Worm (Caenorhabditis elegans) whole organism, L3 larva: Measurements from ENCODE around the gene ZC53.2.
A peak's percentile ranks its signal among the peaks of the same experiment; 100 is the strongest.

Experiments used
- R02D3.7 ChIP-seq: fragments of 150-350 bp; optimal IDR thresholded peaks from 2 replicates; lab custom pipeline; 2014; ENCODE audit warnings: missing biosample characterization, missing genetic modification characterization
- ZK546.5 ChIP-seq: sonication (generic microtip); optimal IDR thresholded peaks from 2 replicates; lab custom pipeline; 2017; ENCODE audit warnings: missing biosample characterization, missing genetic modification characterization
- aly-2 ChIP-seq: fragments of 150-350 bp; optimal IDR thresholded peaks from 2 replicates; lab custom pipeline; 2014; ENCODE audit warnings: missing biosample characterization, missing genetic modification characterization
- ama-1 ChIP-seq: fragments of 150-350 bp; optimal IDR thresholded peaks from 2 replicates; lab custom pipeline; 2018
- ceh-16 ChIP-seq: sonication (generic microtip); optimal IDR thresholded peaks from 2 replicates; lab custom pipeline; 2017; ENCODE audit warnings: missing biosample characterization, missing genetic modification characterization
- ceh-28 ChIP-seq: fragments of 150-350 bp; optimal IDR thresholded peaks from 2 replicates; lab custom pipeline; 2014; ENCODE audit warnings: missing biosample characterization, missing genetic modification reagents, missing genetic modification characterization
- ceh-82 ChIP-seq: fragments of 150-350 bp; optimal IDR thresholded peaks from 2 replicates; lab custom pipeline; 2014; ENCODE audit warnings: missing biosample characterization, missing genetic modification characterization
- ceh-9 ChIP-seq: sonication (generic microtip); optimal IDR thresholded peaks from 2 replicates; lab custom pipeline; 2018; ENCODE audit warnings: missing biosample characterization, missing genetic modification characterization
- daf-12 ChIP-seq: fragments of 150-350 bp; optimal IDR thresholded peaks from 2 replicates; lab custom pipeline; 2014; ENCODE audit warnings: missing biosample characterization, missing genetic modification reagents, missing genetic modification characterization
- egl-27 ChIP-seq: sonication (generic microtip); optimal IDR thresholded peaks from 4 replicates; lab custom pipeline; 2017; ENCODE audit warnings: missing biosample characterization, missing genetic modification reagents, missing genetic modification characterization
- egl-5 ChIP-seq: fragments of 150-350 bp; optimal IDR thresholded peaks from 2 replicates; lab custom pipeline; 2017; ENCODE audit warnings: missing biosample characterization, missing genetic modification reagents, missing genetic modification characterization, inconsistent platforms
- elt-1 ChIP-seq: fragments of 150-350 bp; optimal IDR thresholded peaks from 2 replicates; lab custom pipeline; 2014; ENCODE audit warnings: missing biosample characterization, missing genetic modification characterization
- elt-2 ChIP-seq: sonication (generic microtip); optimal IDR thresholded peaks from 2 replicates; lab custom pipeline; 2016; ENCODE audit warnings: missing genetic modification reagents, mild to moderate bottlenecking, missing genetic modification characterization, missing compliant biosample characterization
- elt-3 ChIP-seq, 3 experiments: fragments of 150-350 bp in 1 of 3; sonication (generic microtip) in 2 of 3; optimal IDR thresholded peaks; 2 replicates in 2 of 3; 4 replicates in 1 of 3; lab custom pipeline; 2014 to 2017; ENCODE audit warnings: missing biosample characterization in 3 of 3, missing genetic modification characterization in 3 of 3
- eor-1 ChIP-seq, 2 experiments: fragments of 150-350 bp; optimal IDR thresholded peaks; 2 replicates each; lab custom pipeline; 2014 to 2018; ENCODE audit warnings: missing biosample characterization in 2 of 2, missing genetic modification characterization in 2 of 2
- fkh-10 ChIP-seq: sonication (generic microtip); optimal IDR thresholded peaks from 2 replicates; lab custom pipeline; 2017; ENCODE audit warnings: missing biosample characterization, missing genetic modification reagents, missing genetic modification characterization
- fkh-2 ChIP-seq: fragments of 150-350 bp; optimal IDR thresholded peaks from 2 replicates; lab custom pipeline; 2014; ENCODE audit warnings: missing biosample characterization, missing genetic modification reagents, missing genetic modification characterization
- fos-1 ChIP-seq: fragments of 150-350 bp; optimal IDR thresholded peaks from 2 replicates; lab custom pipeline; 2014; ENCODE audit warnings: missing biosample characterization, missing genetic modification characterization
- hmg-11 ChIP-seq: sonication (generic microtip); optimal IDR thresholded peaks from 2 replicates; lab custom pipeline; 2016; ENCODE audit warnings: missing genetic modification characterization, missing compliant biosample characterization
- jun-1 ChIP-seq: fragments of 150-350 bp; optimal IDR thresholded peaks from 2 replicates; lab custom pipeline; 2014; ENCODE audit warnings: missing biosample characterization, missing genetic modification reagents, missing genetic modification characterization
- lin-15B ChIP-seq: fragments of 150-350 bp; optimal IDR thresholded peaks from 2 replicates; lab custom pipeline; 2014; ENCODE audit warnings: missing biosample characterization, missing genetic modification characterization
- lin-39 ChIP-seq: fragments of 150-350 bp; optimal IDR thresholded peaks from 2 replicates; lab custom pipeline; 2018; ENCODE audit warnings: missing biosample characterization, missing genetic modification reagents, missing genetic modification characterization
- lsy-12 ChIP-seq: sonication (generic microtip); optimal IDR thresholded peaks from 2 replicates; lab custom pipeline; 2016; ENCODE audit warnings: mild to moderate bottlenecking, missing genetic modification characterization, missing compliant biosample characterization
- mdl-1 ChIP-seq: fragments of 150-350 bp; optimal IDR thresholded peaks from 2 replicates; lab custom pipeline; 2014; ENCODE audit warnings: missing biosample characterization, missing genetic modification characterization
- mml-1 ChIP-seq: fragments of 150-350 bp; sonication (generic microtip); optimal IDR thresholded peaks from 3 replicates; lab custom pipeline; 2014; ENCODE audit warnings: missing biosample characterization, missing genetic modification characterization
- nfya-1 ChIP-seq: sonication (generic microtip); optimal IDR thresholded peaks from 2 replicates; lab custom pipeline; 2017; ENCODE audit warnings: missing genetic modification characterization, mild to moderate bottlenecking, missing compliant biosample characterization, antibody characterized with exemption, moderate library complexity; ENCODE audit not compliant: insufficient read depth
- nhr-12 ChIP-seq: fragments of 150-350 bp; optimal IDR thresholded peaks from 2 replicates; lab custom pipeline; 2014; ENCODE audit warnings: missing biosample characterization, missing genetic modification characterization
- nhr-23 ChIP-seq: fragments of 150-350 bp; optimal IDR thresholded peaks from 2 replicates; lab custom pipeline; 2014; ENCODE audit warnings: missing biosample characterization, missing genetic modification reagents, missing genetic modification characterization
- nhr-237 ChIP-seq: fragments of 150-350 bp; optimal IDR thresholded peaks from 2 replicates; lab custom pipeline; 2014; ENCODE audit warnings: missing biosample characterization, missing genetic modification characterization
- nhr-25 ChIP-seq: sonication (generic microtip); optimal IDR thresholded peaks from 2 replicates; lab custom pipeline; 2017; ENCODE audit warnings: missing biosample characterization, missing genetic modification characterization
- nhr-28 ChIP-seq: fragments of 150-350 bp; optimal IDR thresholded peaks from 2 replicates; lab custom pipeline; 2014; ENCODE audit warnings: missing biosample characterization, missing genetic modification characterization
- nhr-43 ChIP-seq: sonication (generic microtip); optimal IDR thresholded peaks from 2 replicates; lab custom pipeline; 2016; ENCODE audit warnings: mild to moderate bottlenecking, missing genetic modification characterization, missing compliant biosample characterization; ENCODE audit not compliant: poor library complexity, severe bottlenecking
- nhr-67 ChIP-seq: fragments of 150-350 bp; optimal IDR thresholded peaks from 2 replicates; lab custom pipeline; 2014; ENCODE audit warnings: missing biosample characterization, missing genetic modification characterization
- nhr-76 ChIP-seq: fragments of 150-350 bp; sonication (generic microtip); optimal IDR thresholded peaks from 5 replicates; lab custom pipeline; 2014; ENCODE audit warnings: missing biosample characterization, missing genetic modification characterization
- pha-4 ChIP-seq: fragments of 150-350 bp; optimal IDR thresholded peaks from 2 replicates; lab custom pipeline; 2014; ENCODE audit warnings: missing biosample characterization, missing genetic modification reagents, missing genetic modification characterization
- pqm-1 ChIP-seq: fragments of 150-350 bp; optimal IDR thresholded peaks from 2 replicates; lab custom pipeline; 2017; ENCODE audit warnings: missing biosample characterization, missing genetic modification characterization, inconsistent platforms
- sea-2 ChIP-seq: fragments of 150-350 bp; sonication (generic microtip); optimal IDR thresholded peaks from 4 replicates; lab custom pipeline; 2014; ENCODE audit warnings: missing biosample characterization, missing genetic modification reagents, missing genetic modification characterization
- skn-1 ChIP-seq: fragments of 150-350 bp; optimal IDR thresholded peaks from 2 replicates; lab custom pipeline; 2014; ENCODE audit warnings: missing biosample characterization, missing genetic modification characterization
- snpc-4 ChIP-seq: fragments of 150-350 bp; optimal IDR thresholded peaks from 2 replicates; lab custom pipeline; 2014; ENCODE audit warnings: missing biosample characterization, missing genetic modification characterization
- tbx-2 ChIP-seq: sonication (generic microtip); optimal IDR thresholded peaks from 2 replicates; lab custom pipeline; 2016; ENCODE audit warnings: mild to moderate bottlenecking, missing genetic modification characterization, missing compliant biosample characterization
- unc-39 ChIP-seq: sonication (generic microtip); optimal IDR thresholded peaks from 4 replicates; lab custom pipeline; 2017; ENCODE audit warnings: missing biosample characterization, missing genetic modification characterization
- unc-62 ChIP-seq: fragments of 150-350 bp; sonication (generic microtip); optimal IDR thresholded peaks from 4 replicates; lab custom pipeline; 2014; ENCODE audit warnings: missing biosample characterization, missing genetic modification reagents, missing genetic modification characterization
- zag-1 ChIP-seq: fragments of 150-350 bp; optimal IDR thresholded peaks from 2 replicates; lab custom pipeline; 2014; ENCODE audit warnings: missing biosample characterization, missing genetic modification characterization
- ztf-11 ChIP-seq: fragments of 150-350 bp; optimal IDR thresholded peaks from 2 replicates; lab custom pipeline; 2014; ENCODE audit warnings: missing biosample characterization, missing genetic modification characterization
- ztf-4 ChIP-seq: fragments of 150-350 bp; optimal IDR thresholded peaks from 2 replicates; lab custom pipeline; 2014; ENCODE audit warnings: missing biosample characterization, missing genetic modification characterization

The ZC53.2 gene

ce11 chrX:1964411-1964810 is 40.4 kb upstream of the ZC53.2 start:
- TF ChIP-seq lsy-12 (no peak), zag-1 (tag; lab: Kevin White, UChicago) (no peak), R02D3.7 (no peak), unc-62 (no peak), pha-4 (tag; lab: Kevin White, UChicago) (no peak), fkh-2 (tag; lab: Kevin White, UChicago) (no peak), ama-1 (lab: Kevin White, UChicago) (no peak), pqm-1 (tag; lab: Kevin White, UChicago) (no peak), eor-1 (tag; optimal IDR thresholded peaks at IDR 0.05; lab: Kevin White, UChicago) (no peak), elt-2 (tag; lab: Kevin White, UChicago) (no peak)

DNA sequence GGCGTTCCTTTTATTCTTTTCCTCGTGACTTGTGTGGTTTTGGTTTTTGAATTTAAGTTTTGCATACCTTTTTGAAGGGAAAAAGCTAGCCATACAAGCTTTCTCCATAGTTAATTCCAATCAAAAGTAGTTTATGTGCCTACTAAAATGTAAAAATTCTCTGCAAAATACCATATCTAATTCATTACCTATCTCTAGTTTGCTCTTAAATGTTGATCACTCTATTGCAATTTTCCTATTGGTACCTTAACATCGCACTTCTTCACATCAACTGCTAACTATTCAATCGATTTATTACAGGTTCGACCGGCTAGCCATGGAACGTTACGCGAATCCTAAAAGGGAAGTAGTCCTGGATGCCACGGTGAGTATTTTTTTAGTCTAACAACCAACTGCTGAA is 38.2 kb upstream of the ZC53.2 start, which contains the start of gene F52D2.7:
F52D2.7 (plus strand) TSS at position 301 of the 400 bp plus-strand sequence.
- no peak for TF ChIP-seq pha-4 (tag; lab: Kevin White, UChicago)
- TF ChIP-seq elt-2 (tag; lab: Kevin White, UChicago): no peak
- no peak for TF ChIP-seq eor-1 (tag; optimal IDR thresholded peaks at IDR 0.05; lab: Kevin White, UChicago)
- no peak for TF ChIP-seq ceh-9
- no peak for TF ChIP-seq nhr-25 (tag; lab: Kevin White, UChicago)
- TF ChIP-seq fkh-2 (tag; lab: Kevin White, UChicago): no peak
- TF ChIP-seq lsy-12: no peak
- TF ChIP-seq elt-3 (tag; optimal IDR thresholded peaks at IDR 0.05; lab: Kevin White, UChicago): no peak
- TF ChIP-seq ztf-11 (tag; lab: Kevin White, UChicago): no peak
- TF ChIP-seq daf-12: no peak
- no peak for TF ChIP-seq fos-1 (tag; lab: Kevin White, UChicago)
- no peak for TF ChIP-seq egl-5
- no peak for TF ChIP-seq lin-39
- TF ChIP-seq ceh-28: no peak
- TF ChIP-seq mdl-1 (tag; lab: Kevin White, UChicago): no peak
- TF ChIP-seq nhr-43: no peak
- TF ChIP-seq nhr-23 (tag; lab: Kevin White, UChicago): no peak
- no peak for TF ChIP-seq lin-15B (tag; lab: Kevin White, UChicago)

DNA sequence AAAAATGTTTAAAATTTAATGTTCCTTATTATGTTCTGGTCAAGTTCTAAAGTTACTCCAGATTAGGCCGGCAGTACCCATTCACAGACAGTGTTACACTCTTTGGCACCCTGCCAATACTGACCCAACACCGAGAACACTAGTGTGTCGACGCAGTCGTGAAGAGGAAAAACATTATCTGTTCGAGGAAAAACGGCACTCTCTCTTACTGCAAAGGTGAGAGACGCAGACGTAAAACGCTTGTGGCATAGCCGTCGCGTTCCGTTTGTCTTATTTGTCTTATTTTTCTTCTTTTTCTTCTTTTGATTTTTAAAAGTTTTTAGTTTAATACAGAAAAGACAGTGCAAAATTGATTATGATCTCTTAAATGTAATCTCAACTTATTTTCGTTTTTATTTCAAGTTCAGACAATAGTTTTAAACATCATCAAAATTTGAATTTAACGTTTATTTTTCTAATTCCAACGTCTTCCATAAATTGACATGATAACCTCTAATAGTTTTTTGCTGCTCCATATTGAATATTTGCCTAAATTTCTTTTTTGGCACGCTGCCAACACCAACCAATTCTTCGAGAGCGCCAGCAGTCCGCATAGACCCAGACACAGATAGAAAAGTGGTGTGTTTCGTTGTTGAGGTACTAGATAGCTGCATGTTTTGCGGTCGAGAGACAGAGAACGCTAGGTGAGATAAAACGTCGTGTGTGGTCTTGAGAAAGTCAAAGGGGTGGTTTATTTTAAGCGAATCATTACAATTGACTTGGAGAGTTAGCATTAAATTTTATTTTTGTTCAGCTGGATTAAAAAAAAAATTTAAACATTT is 37.1 kb upstream of the ZC53.2 start:
- TF ChIP-seq ztf-4 (tag; lab: Kevin White, UChicago) (no peak), pqm-1 (tag; lab: Kevin White, UChicago) (no peak), egl-27 (tag; lab: Kevin White, UChicago) (no peak), nhr-76 (tag; lab: Kevin White, UChicago) (no peak), lin-15B (tag; lab: Kevin White, UChicago) (peak; percentile 13), R02D3.7 (no peak), mml-1 (tag; lab: Kevin White, UChicago) (no peak), ZK546.5 (no peak), snpc-4 (tag; lab: Kevin White, UChicago) (no peak), elt-2 (tag; lab: Kevin White, UChicago) (peak; percentile 51), fos-1 (tag; lab: Kevin White, UChicago) (no peak), elt-1 (no peak), nhr-28 (tag; lab: Kevin White, UChicago) (no peak), lsy-12 (no peak), fkh-2 (tag; lab: Kevin White, UChicago) (no peak), ztf-11 (tag; lab: Kevin White, UChicago) (no peak), ceh-28 (no peak), nhr-67 (tag; lab: Kevin White, UChicago) (no peak), nhr-12 (tag; lab: Kevin White, UChicago) (no peak), fkh-10 (GFP tag; lab: Kevin White, UChicago) (no peak), nhr-237 (tag; lab: Kevin White, UChicago) (no peak), eor-1 (tag; optimal IDR thresholded peaks at IDR 0.05; lab: Kevin White, UChicago) (no peak), aly-2 (tag; lab: Kevin White, UChicago) (no peak), nfya-1 (tag; lab: Kevin White, UChicago) (peak; percentile 36), nhr-23 (tag; lab: Kevin White, UChicago) (peak; percentile 15), mdl-1 (tag; lab: Kevin White, UChicago) (no peak), lin-39 (no peak), ceh-82 (tag; lab: Kevin White, UChicago) (no peak), daf-12 (no peak), egl-5 (no peak), pha-4 (tag; lab: Kevin White, UChicago) (peak; percentile 12), sea-2 (GFP tag; lab: Kevin White, UChicago) (no peak), skn-1 (no peak), unc-39 (tag; lab: Kevin White, UChicago) (no peak), jun-1 (tag; lab: Kevin White, UChicago) (peak; percentile 9), unc-62 (no peak), zag-1 (tag; lab: Kevin White, UChicago) (no peak), nhr-25 (tag; lab: Kevin White, UChicago) (no peak), tbx-2 (tag; lab: Kevin White, UChicago) (no peak), nhr-43 (no peak), hmg-11 (tag; lab: Kevin White, UChicago) (peak; percentile 51), ceh-16 (tag; lab: Kevin White, UChicago) (no peak)
